Worm (Caenorhabditis elegans) whole organism, L4/young adult: ENCODE results near the gene cyp-33C5.

Experiments used
- W03F9.2 ChIP-seq: fragments of 150-350 bp; optimal IDR thresholded peaks from 2 replicates; lab custom pipeline; 2014; ENCODE audit warnings: missing biosample characterization, missing genetic modification characterization
- dao-5 ChIP-seq: sonication (generic microtip); optimal IDR thresholded peaks from 2 replicates; lab custom pipeline; 2016; ENCODE audit warnings: missing genotype, missing genetic modification characterization, moderate library complexity, missing compliant biosample characterization
- him-1 ChIP-seq: sonication (generic microtip); optimal IDR thresholded peaks from 2 replicates; lab custom pipeline; 2016; ENCODE audit warnings: missing genotype, missing genetic modification reagents, missing genetic modification characterization, missing compliant biosample characterization

ce11 chrV:2254553-2255124 lies 9.8 kb downstream of the cyp-33C5 start, which contains the start of gene str-253:
- TF ChIP-seq him-1 (no peak), W03F9.2 (tag; lab: Kevin White, UChicago) (no peak), dao-5 (tag; lab: Kevin White, UChicago) (no peak)
